Fruit fly (Drosophila melanogaster) S2 (cell line): ENCODE data around the gene CG10405.

ENCODE experiments used
- CG8478 ChIP-seq: fragments of >200 bp; optimal IDR thresholded peaks from 2 replicates; lab custom pipeline; 2018
- CTCF ChIP-seq, 2 experiments: fragments of >200 bp; optimal IDR thresholded peaks; 2 replicates each; lab custom pipeline; 2018

DNA sequence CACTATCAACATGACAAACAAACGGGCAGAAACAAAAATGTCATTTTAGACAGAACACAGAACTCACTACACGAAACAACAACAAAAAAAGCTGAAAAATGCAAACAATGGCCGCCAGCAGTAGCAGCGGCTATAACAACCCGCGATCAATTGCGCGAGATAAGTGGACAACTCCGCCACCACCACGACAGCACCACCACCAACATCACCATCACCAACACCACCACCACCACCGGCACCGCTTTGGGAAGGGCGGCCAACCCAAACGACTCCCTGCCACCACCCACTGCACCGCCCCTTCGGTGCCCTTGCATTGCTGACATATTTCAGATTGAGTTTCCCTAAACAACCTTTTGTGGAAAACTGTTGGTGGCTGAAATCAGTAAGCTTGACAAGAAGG, 47.7 kb upstream of the CG10405 start:
- no peak for TF ChIP-seq CG8478 (lab: Kevin White, UChicago)
- no peak for TF ChIP-seq CTCF (optimal IDR thresholded peaks at IDR 0.05; lab: Kevin White, UChicago)
